Worm (Caenorhabditis elegans): ENCODE results near the gene K07F5.22.

Gene K07F5.22

ce11 chrIV:9899227-9899626 is 34.3 kb downstream of the K07F5.22 start:
- no peak for TF ChIP-seq med-1 (GFP tag; optimal IDR thresholded peaks at IDR 0.05; ENCODE audit: insufficient read depth)
- TF ChIP-seq cog-1 (tag; optimal IDR thresholded peaks at IDR 0.05): no peak
- TF ChIP-seq klf-2 (GFP tag; conservative IDR thresholded peaks at IDR 0.05): no peak
- TF ChIP-seq flt-1 (GFP tag; IDR thresholded peaks at IDR 0.05): no peak
- no peak for TF ChIP-seq tab-1 (GFP tag; IDR thresholded peaks at IDR 0.05)
- TF ChIP-seq ref-1 (GFP tag; conservative IDR thresholded peaks at IDR 0.05): no peak
- no peak for TF ChIP-seq T22C8.4 (GFP tag; IDR thresholded peaks at IDR 0.05)
- TF ChIP-seq ztf-29 (GFP tag; IDR thresholded peaks at IDR 0.05): no peak
- TF ChIP-seq ztf-23 (GFP tag; IDR thresholded peaks at IDR 0.05): no peak

ce11 chrIV:9903608-9904007 is 38.7 kb downstream of the K07F5.22 start, which contains the start of gene best-13:
best-13 (plus strand) TSS chrIV:9903908.
- TF ChIP-seq tab-1 (GFP tag; IDR thresholded peaks at IDR 0.05) (no peak), ref-1 (GFP tag; conservative IDR thresholded peaks at IDR 0.05) (no peak), ztf-23 (GFP tag; IDR thresholded peaks at IDR 0.05) (no peak), med-1 (GFP tag; optimal IDR thresholded peaks at IDR 0.05; ENCODE audit: insufficient read depth) (no peak), flt-1 (GFP tag; IDR thresholded peaks at IDR 0.05) (no peak), klf-2 (GFP tag; conservative IDR thresholded peaks at IDR 0.05) (no peak), ztf-29 (GFP tag; IDR thresholded peaks at IDR 0.05) (no peak), T22C8.4 (GFP tag; IDR thresholded peaks at IDR 0.05) (no peak), cog-1 (tag; optimal IDR thresholded peaks at IDR 0.05) (no peak)

- TF ChIP-seq ref-1 (GFP tag; conservative IDR thresholded peaks at IDR 0.05): no peak
- no peak for TF ChIP-seq ztf-23 (GFP tag; IDR thresholded peaks at IDR 0.05)
- no peak for TF ChIP-seq cog-1 (tag; optimal IDR thresholded peaks at IDR 0.05)
- no peak for TF ChIP-seq ztf-29 (GFP tag; IDR thresholded peaks at IDR 0.05)
- no peak for TF ChIP-seq med-1 (GFP tag; optimal IDR thresholded peaks at IDR 0.05; ENCODE audit: insufficient read depth)
- TF ChIP-seq klf-2 (GFP tag; conservative IDR thresholded peaks at IDR 0.05): no peak
These were observed 48.2 kb downstream of the K07F5.22 start for ce11 chrIV:9913064-9913463.

- TF ChIP-seq ztf-23 (GFP tag; IDR thresholded peaks at IDR 0.05) (no peak), T22C8.4 (GFP tag; IDR thresholded peaks at IDR 0.05) (no peak), ref-1 (GFP tag; conservative IDR thresholded peaks at IDR 0.05) (no peak), cog-1 (tag; optimal IDR thresholded peaks at IDR 0.05) (no peak), flt-1 (GFP tag; IDR thresholded peaks at IDR 0.05) (no peak), klf-2 (GFP tag; conservative IDR thresholded peaks at IDR 0.05) (no peak)
These were observed 50.2 kb downstream of the K07F5.22 start for ce11 chrIV:9915128-9915527.

Data from whole organism, midembryonic.